Worm (Caenorhabditis elegans) whole organism, L3 larva: ENCODE data around the gene F53A9.9.

Experiments used
- R02D3.7 ChIP-seq: fragments of 150-350 bp; optimal IDR thresholded peaks from 2 replicates; lab custom pipeline; 2014; ENCODE audit warnings: missing biosample characterization, missing genetic modification characterization
- ZK546.5 ChIP-seq: sonication (generic microtip); optimal IDR thresholded peaks from 2 replicates; lab custom pipeline; 2017; ENCODE audit warnings: missing biosample characterization, missing genetic modification characterization
- aly-2 ChIP-seq: fragments of 150-350 bp; optimal IDR thresholded peaks from 2 replicates; lab custom pipeline; 2014; ENCODE audit warnings: missing biosample characterization, missing genetic modification characterization
- ama-1 ChIP-seq: fragments of 150-350 bp; optimal IDR thresholded peaks from 2 replicates; lab custom pipeline; 2018
- ceh-16 ChIP-seq: sonication (generic microtip); optimal IDR thresholded peaks from 2 replicates; lab custom pipeline; 2017; ENCODE audit warnings: missing biosample characterization, missing genetic modification characterization
- ceh-28 ChIP-seq: fragments of 150-350 bp; optimal IDR thresholded peaks from 2 replicates; lab custom pipeline; 2014; ENCODE audit warnings: missing biosample characterization, missing genetic modification reagents, missing genetic modification characterization
- ceh-82 ChIP-seq: fragments of 150-350 bp; optimal IDR thresholded peaks from 2 replicates; lab custom pipeline; 2014; ENCODE audit warnings: missing biosample characterization, missing genetic modification characterization
- egl-27 ChIP-seq: sonication (generic microtip); optimal IDR thresholded peaks from 4 replicates; lab custom pipeline; 2017; ENCODE audit warnings: missing biosample characterization, missing genetic modification reagents, missing genetic modification characterization
- egl-5 ChIP-seq: fragments of 150-350 bp; optimal IDR thresholded peaks from 2 replicates; lab custom pipeline; 2017; ENCODE audit warnings: missing biosample characterization, missing genetic modification reagents, missing genetic modification characterization, inconsistent platforms
- elt-1 ChIP-seq: fragments of 150-350 bp; optimal IDR thresholded peaks from 2 replicates; lab custom pipeline; 2014; ENCODE audit warnings: missing biosample characterization, missing genetic modification characterization
- elt-2 ChIP-seq: sonication (generic microtip); optimal IDR thresholded peaks from 2 replicates; lab custom pipeline; 2016; ENCODE audit warnings: missing genetic modification reagents, mild to moderate bottlenecking, missing genetic modification characterization, missing compliant biosample characterization
- elt-3 ChIP-seq, 3 experiments: fragments of 150-350 bp in 1 of 3; sonication (generic microtip) in 2 of 3; optimal IDR thresholded peaks; 2 replicates in 2 of 3; 4 replicates in 1 of 3; lab custom pipeline; 2014 to 2017; ENCODE audit warnings: missing biosample characterization in 3 of 3, missing genetic modification characterization in 3 of 3
- eor-1 ChIP-seq, 2 experiments: fragments of 150-350 bp; optimal IDR thresholded peaks; 2 replicates each; lab custom pipeline; 2014 to 2018; ENCODE audit warnings: missing biosample characterization in 2 of 2, missing genetic modification characterization in 2 of 2
- fkh-2 ChIP-seq: fragments of 150-350 bp; optimal IDR thresholded peaks from 2 replicates; lab custom pipeline; 2014; ENCODE audit warnings: missing biosample characterization, missing genetic modification reagents, missing genetic modification characterization
- fos-1 ChIP-seq: fragments of 150-350 bp; optimal IDR thresholded peaks from 2 replicates; lab custom pipeline; 2014; ENCODE audit warnings: missing biosample characterization, missing genetic modification characterization
- hmg-11 ChIP-seq: sonication (generic microtip); optimal IDR thresholded peaks from 2 replicates; lab custom pipeline; 2016; ENCODE audit warnings: missing genetic modification characterization, missing compliant biosample characterization
- jun-1 ChIP-seq: fragments of 150-350 bp; optimal IDR thresholded peaks from 2 replicates; lab custom pipeline; 2014; ENCODE audit warnings: missing biosample characterization, missing genetic modification reagents, missing genetic modification characterization
- lin-39 ChIP-seq: fragments of 150-350 bp; optimal IDR thresholded peaks from 2 replicates; lab custom pipeline; 2018; ENCODE audit warnings: missing biosample characterization, missing genetic modification reagents, missing genetic modification characterization
- lsy-12 ChIP-seq: sonication (generic microtip); optimal IDR thresholded peaks from 2 replicates; lab custom pipeline; 2016; ENCODE audit warnings: mild to moderate bottlenecking, missing genetic modification characterization, missing compliant biosample characterization
- mdl-1 ChIP-seq: fragments of 150-350 bp; optimal IDR thresholded peaks from 2 replicates; lab custom pipeline; 2014; ENCODE audit warnings: missing biosample characterization, missing genetic modification characterization
- mml-1 ChIP-seq: fragments of 150-350 bp; sonication (generic microtip); optimal IDR thresholded peaks from 3 replicates; lab custom pipeline; 2014; ENCODE audit warnings: missing biosample characterization, missing genetic modification characterization
- nfya-1 ChIP-seq: sonication (generic microtip); optimal IDR thresholded peaks from 2 replicates; lab custom pipeline; 2017; ENCODE audit warnings: missing genetic modification characterization, mild to moderate bottlenecking, missing compliant biosample characterization, antibody characterized with exemption, moderate library complexity; ENCODE audit not compliant: insufficient read depth
- nhr-11 ChIP-seq: fragments of 150-350 bp; optimal IDR thresholded peaks from 2 replicates; lab custom pipeline; 2014; ENCODE audit warnings: missing biosample characterization, missing genetic modification characterization
- nhr-23 ChIP-seq: fragments of 150-350 bp; optimal IDR thresholded peaks from 2 replicates; lab custom pipeline; 2014; ENCODE audit warnings: missing biosample characterization, missing genetic modification reagents, missing genetic modification characterization
- nhr-237 ChIP-seq: fragments of 150-350 bp; optimal IDR thresholded peaks from 2 replicates; lab custom pipeline; 2014; ENCODE audit warnings: missing biosample characterization, missing genetic modification characterization
- nhr-25 ChIP-seq: sonication (generic microtip); optimal IDR thresholded peaks from 2 replicates; lab custom pipeline; 2017; ENCODE audit warnings: missing biosample characterization, missing genetic modification characterization
- nhr-43 ChIP-seq: sonication (generic microtip); optimal IDR thresholded peaks from 2 replicates; lab custom pipeline; 2016; ENCODE audit warnings: mild to moderate bottlenecking, missing genetic modification characterization, missing compliant biosample characterization; ENCODE audit not compliant: poor library complexity, severe bottlenecking
- nhr-76 ChIP-seq: fragments of 150-350 bp; sonication (generic microtip); optimal IDR thresholded peaks from 5 replicates; lab custom pipeline; 2014; ENCODE audit warnings: missing biosample characterization, missing genetic modification characterization
- nhr-77 ChIP-seq: fragments of 150-350 bp; optimal IDR thresholded peaks from 2 replicates; lab custom pipeline; 2014; ENCODE audit warnings: missing biosample characterization, missing genetic modification characterization
- pha-4 ChIP-seq: fragments of 150-350 bp; optimal IDR thresholded peaks from 2 replicates; lab custom pipeline; 2014; ENCODE audit warnings: missing biosample characterization, missing genetic modification reagents, missing genetic modification characterization
- pqm-1 ChIP-seq: fragments of 150-350 bp; optimal IDR thresholded peaks from 2 replicates; lab custom pipeline; 2017; ENCODE audit warnings: missing biosample characterization, missing genetic modification characterization, inconsistent platforms
- sea-2 ChIP-seq: fragments of 150-350 bp; sonication (generic microtip); optimal IDR thresholded peaks from 4 replicates; lab custom pipeline; 2014; ENCODE audit warnings: missing biosample characterization, missing genetic modification reagents, missing genetic modification characterization
- skn-1 ChIP-seq: fragments of 150-350 bp; optimal IDR thresholded peaks from 2 replicates; lab custom pipeline; 2014; ENCODE audit warnings: missing biosample characterization, missing genetic modification characterization
- snpc-4 ChIP-seq: fragments of 150-350 bp; optimal IDR thresholded peaks from 2 replicates; lab custom pipeline; 2014; ENCODE audit warnings: missing biosample characterization, missing genetic modification characterization
- tbx-2 ChIP-seq: sonication (generic microtip); optimal IDR thresholded peaks from 2 replicates; lab custom pipeline; 2016; ENCODE audit warnings: mild to moderate bottlenecking, missing genetic modification characterization, missing compliant biosample characterization
- unc-39 ChIP-seq: sonication (generic microtip); optimal IDR thresholded peaks from 4 replicates; lab custom pipeline; 2017; ENCODE audit warnings: missing biosample characterization, missing genetic modification characterization
- unc-62 ChIP-seq: fragments of 150-350 bp; sonication (generic microtip); optimal IDR thresholded peaks from 4 replicates; lab custom pipeline; 2014; ENCODE audit warnings: missing biosample characterization, missing genetic modification reagents, missing genetic modification characterization
- zag-1 ChIP-seq: fragments of 150-350 bp; optimal IDR thresholded peaks from 2 replicates; lab custom pipeline; 2014; ENCODE audit warnings: missing biosample characterization, missing genetic modification characterization
- ztf-11 ChIP-seq: fragments of 150-350 bp; optimal IDR thresholded peaks from 2 replicates; lab custom pipeline; 2014; ENCODE audit warnings: missing biosample characterization, missing genetic modification characterization

The F53A9.9 gene

ce11 chrX:8677873-8678272 is 42.7 kb downstream of the F53A9.9 start:
- TF ChIP-seq pqm-1 (tag; lab: Kevin White, UChicago) (peak; percentile 39), elt-2 (tag; lab: Kevin White, UChicago) (peak; percentile 7), nhr-43 (tag; lab: Kevin White, UChicago) (no peak)

- TF ChIP-seq nfya-1 (tag; lab: Kevin White, UChicago) (no peak), unc-62 (GFP tag; lab: Kevin White, UChicago) (no peak), pha-4 (tag; lab: Kevin White, UChicago) (no peak), ceh-16 (tag; lab: Kevin White, UChicago) (no peak), elt-1 (no peak), ceh-28 (tag; lab: Kevin White, UChicago) (no peak), ZK546.5 (tag; lab: Kevin White, UChicago) (no peak), nhr-11 (tag; lab: Kevin White, UChicago) (no peak), elt-3 (tag; optimal IDR thresholded peaks at IDR 0.05; lab: Kevin White, UChicago) (no peak), ztf-11 (no peak), mml-1 (tag; lab: Kevin White, UChicago) (no peak), snpc-4 (no peak), egl-5 (tag; lab: Kevin White, UChicago) (no peak), ceh-82 (tag; lab: Kevin White, UChicago) (no peak)
These were observed 43.2 kb downstream of the F53A9.9 start for ce11 chrX:8677320-8677719.

- TF ChIP-seq zag-1 (tag; lab: Kevin White, UChicago): no peak
- TF ChIP-seq unc-39 (tag; lab: Kevin White, UChicago): no peak
- TF ChIP-seq sea-2 (GFP tag; lab: Kevin White, UChicago): no peak
- TF ChIP-seq R02D3.7 (tag; lab: Kevin White, UChicago): no peak
- peak; percentile 56 for TF ChIP-seq mdl-1 (tag; lab: Kevin White, UChicago)
- TF ChIP-seq lsy-12 (tag; lab: Kevin White, UChicago): no peak
- TF ChIP-seq elt-1: no peak
- no peak for TF ChIP-seq aly-2
- no peak for TF ChIP-seq egl-27
- no peak for TF ChIP-seq nhr-237
- no peak for TF ChIP-seq nfya-1 (tag; lab: Kevin White, UChicago)
- TF ChIP-seq elt-2 (tag; lab: Kevin White, UChicago): peak; percentile 84
- peak; percentile 70 for TF ChIP-seq pqm-1 (tag; lab: Kevin White, UChicago)
- TF ChIP-seq pha-4 (tag; lab: Kevin White, UChicago): peak; percentile 34
- no peak for TF ChIP-seq ceh-28 (tag; lab: Kevin White, UChicago)
- TF ChIP-seq hmg-11 (tag; lab: Kevin White, UChicago): no peak
- no peak for TF ChIP-seq nhr-11 (tag; lab: Kevin White, UChicago)
- peak; percentile 21 for TF ChIP-seq nhr-25 (tag; lab: Kevin White, UChicago)
- no peak for TF ChIP-seq skn-1
- TF ChIP-seq nhr-77 (tag; lab: Kevin White, UChicago): no peak
- TF ChIP-seq mml-1 (tag; lab: Kevin White, UChicago): no peak
- TF ChIP-seq snpc-4: no peak
- TF ChIP-seq ztf-11: no peak
- TF ChIP-seq nhr-76: no peak
- TF ChIP-seq lin-39 (tag; lab: Kevin White, UChicago): no peak
- TF ChIP-seq unc-62 (GFP tag; lab: Kevin White, UChicago): no peak
- no peak for TF ChIP-seq ceh-16 (tag; lab: Kevin White, UChicago)
- no peak for TF ChIP-seq ceh-82 (tag; lab: Kevin White, UChicago)
- TF ChIP-seq elt-3 (tag; optimal IDR thresholded peaks at IDR 0.05; lab: Kevin White, UChicago): peak in 1 of 3 experiments; percentile 58
- TF ChIP-seq jun-1 (tag; lab: Kevin White, UChicago): peak; percentile 38
- no peak for TF ChIP-seq fkh-2 (tag; lab: Kevin White, UChicago)
- TF ChIP-seq tbx-2: no peak
These were observed 44.3 kb downstream of the F53A9.9 start for ce11 chrX:8676088-8676779.

- no peak for TF ChIP-seq lsy-12 (tag; lab: Kevin White, UChicago)
- TF ChIP-seq lin-39 (tag; lab: Kevin White, UChicago): no peak
- TF ChIP-seq nhr-11 (tag; lab: Kevin White, UChicago): no peak
- TF ChIP-seq elt-2 (tag; lab: Kevin White, UChicago): no peak
- TF ChIP-seq ceh-28 (tag; lab: Kevin White, UChicago): no peak
- no peak for TF ChIP-seq fos-1 (tag; lab: Kevin White, UChicago)
- TF ChIP-seq pqm-1 (tag; lab: Kevin White, UChicago): no peak
- no peak for TF ChIP-seq ZK546.5 (tag; lab: Kevin White, UChicago)
- no peak for TF ChIP-seq ama-1 (lab: Kevin White, UChicago)
- no peak for TF ChIP-seq R02D3.7 (tag; lab: Kevin White, UChicago)
- TF ChIP-seq zag-1 (tag; lab: Kevin White, UChicago): no peak
- no peak for TF ChIP-seq nhr-23 (tag; lab: Kevin White, UChicago)
- TF ChIP-seq aly-2: no peak
- no peak for TF ChIP-seq jun-1 (tag; lab: Kevin White, UChicago)
- TF ChIP-seq eor-1 (tag; optimal IDR thresholded peaks at IDR 0.05; lab: Kevin White, UChicago): no peak
- no peak for TF ChIP-seq ztf-11
- no peak for TF ChIP-seq nhr-25 (tag; lab: Kevin White, UChicago)
- TF ChIP-seq, all 47 proteins: peak for 0
These were observed 45.4 kb downstream of the F53A9.9 start for ce11 chrX:8675151-8675550.
